Fruit fly (Drosophila melanogaster): ENCODE results near the gene CG17362.

The CG17362 gene

dm6 chr3L:14031171-14032126 is 45.0 kb downstream of the CG17362 start, which contains the start of the genes CG6650 and endos:
CG6650 (plus strand) TSS chr3L:14031450.
endos (minus strand) TSS chr3L:14031706.
- TF ChIP-seq EcR (GFP tag; optimal IDR thresholded peaks at IDR 0.05): no peak
- no peak for TF ChIP-seq pan (optimal IDR thresholded peaks at IDR 0.05)
- no peak for TF ChIP-seq psq (optimal IDR thresholded peaks at IDR 0.05)
- no peak for TF ChIP-seq CG8478 (optimal IDR thresholded peaks at IDR 0.05)
- no peak for TF ChIP-seq Dll (optimal IDR thresholded peaks at IDR 0.05)
- TF ChIP-seq usp (GFP tag; optimal IDR thresholded peaks at IDR 0.05): no peak

DNA sequence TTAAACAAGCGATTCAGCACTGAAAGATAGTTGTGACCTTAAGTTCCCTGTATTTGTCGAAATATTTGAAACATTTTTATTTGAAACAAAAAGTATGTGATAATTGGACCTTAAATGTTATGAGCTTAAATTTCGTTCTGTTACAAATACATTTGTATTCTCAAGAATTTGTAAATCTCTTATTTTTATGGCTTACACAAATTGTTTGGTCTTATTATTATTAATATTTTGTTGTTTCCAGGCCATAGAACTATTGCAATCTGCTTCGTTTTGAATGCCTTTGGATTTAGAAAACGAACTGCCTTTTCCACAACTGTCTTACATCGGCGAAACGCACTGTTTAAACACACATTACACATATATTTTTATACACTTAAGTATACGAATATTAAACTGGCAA is 48.1 kb downstream of the CG17362 start, which contains the start of gene CG6661:
TSS of gene CG6661 (plus strand) at position 301 of the 400 bp plus-strand sequence.
- TF ChIP-seq psq (optimal IDR thresholded peaks at IDR 0.05) (no peak), usp (GFP tag; optimal IDR thresholded peaks at IDR 0.05) (no peak), Dll (optimal IDR thresholded peaks at IDR 0.05) (no peak), EcR (GFP tag; optimal IDR thresholded peaks at IDR 0.05) (no peak), CG8478 (optimal IDR thresholded peaks at IDR 0.05) (no peak), pan (optimal IDR thresholded peaks at IDR 0.05) (no peak)

Data from whole organism.